Worm (Caenorhabditis elegans): ENCODE results near the gene F28A10.4.

DNA sequence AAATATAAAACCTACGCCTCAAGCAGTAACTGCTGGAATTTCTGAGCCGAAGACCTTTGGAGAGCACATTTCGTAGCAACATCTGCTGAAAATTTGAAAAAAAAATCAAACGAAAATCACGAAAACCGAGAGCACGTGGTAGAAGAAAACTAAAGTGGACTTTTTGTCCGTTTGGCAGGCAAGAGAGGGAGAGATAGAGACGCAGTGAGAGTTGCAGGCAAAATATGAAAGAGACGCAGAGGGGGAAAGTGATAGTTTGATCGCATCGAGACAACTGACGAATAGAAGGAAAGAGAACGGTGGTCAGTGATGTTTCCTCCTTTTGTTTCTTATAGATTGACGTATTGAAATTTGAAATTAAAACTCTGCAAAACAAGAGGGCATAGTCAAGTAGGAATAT is 4.4 kb downstream of the F28A10.4 start, which contains the start of the genes acdh-9 and F28A10.13:
- no peak for TF ChIP-seq unc-62 (GFP tag; optimal IDR thresholded peaks at IDR 0.05)
- no peak for TF ChIP-seq zag-1 (tag; optimal IDR thresholded peaks at IDR 0.05)
- TF ChIP-seq nhr-11 (tag; optimal IDR thresholded peaks at IDR 0.05): no peak
- no peak for TF ChIP-seq skn-1 (tag; optimal IDR thresholded peaks at IDR 0.05)
- peak; percentile 64 for TF ChIP-seq crh-2 (tag; optimal IDR thresholded peaks at IDR 0.05)
- TF ChIP-seq ceh-82 (tag; optimal IDR thresholded peaks at IDR 0.05): no peak
- no peak for TF ChIP-seq ztf-4 (tag; optimal IDR thresholded peaks at IDR 0.05)
- TF ChIP-seq ztf-1 (GFP tag; conservative IDR thresholded peaks at IDR 0.05): no peak
- TF ChIP-seq mdl-1 (tag; optimal IDR thresholded peaks at IDR 0.05): peak; percentile 70 to 83
- TF ChIP-seq aly-2 (tag; optimal IDR thresholded peaks at IDR 0.05): no peak
- no peak for TF ChIP-seq nhr-10 (tag; optimal IDR thresholded peaks at IDR 0.05)

All from whole organism, L2 larva.